Worm (Caenorhabditis elegans): ENCODE data around the gene Y54F10AR.1.

- TF ChIP-seq fkh-10 (GFP tag; optimal IDR thresholded peaks at IDR 0.05), result no peak
- no peak for TF ChIP-seq nhr-11 (tag; optimal IDR thresholded peaks at IDR 0.05)
- TF ChIP-seq elt-2 (tag; optimal IDR thresholded peaks at IDR 0.05), result no peak
- no peak for TF ChIP-seq ztf-4 (tag; optimal IDR thresholded peaks at IDR 0.05)
- no peak for TF ChIP-seq pha-4 (tag; optimal IDR thresholded peaks at IDR 0.05)
- no peak for TF ChIP-seq aly-2 (tag; optimal IDR thresholded peaks at IDR 0.05)
- no peak for TF ChIP-seq unc-62 (GFP tag; optimal IDR thresholded peaks at IDR 0.05)
- TF ChIP-seq unc-39 (tag; optimal IDR thresholded peaks at IDR 0.05), result no peak
- no peak for TF ChIP-seq nhr-237 (tag; optimal IDR thresholded peaks at IDR 0.05)
Observed at ce11 chrIII:2560763-2561162, 14.7 kb downstream of the Y54F10AR.1 start.

Measured in whole organism, L3 larva.